Worm (Caenorhabditis elegans) whole organism, mixed stage, embryonic: ENCODE results near the gene W01H2.2.

ENCODE experiments used
- ces-1 ChIP-seq: fragments of 150-350 bp; optimal IDR thresholded peaks from 2 replicates; lab custom pipeline; 2014; ENCODE audit warnings: missing biosample characterization, missing genetic modification reagents, missing genetic modification characterization
- elt-3 ChIP-seq: fragments of 150-350 bp; optimal IDR thresholded peaks from 2 replicates; lab custom pipeline; 2014; ENCODE audit warnings: missing biosample characterization, missing genetic modification characterization
- snpc-4 ChIP-seq: fragments of 150-350 bp; optimal IDR thresholded peaks from 2 replicates; lab custom pipeline; 2014; ENCODE audit warnings: missing biosample characterization, missing genetic modification characterization
- unc-39 ChIP-seq: fragments of 150-350 bp; optimal IDR thresholded peaks from 2 replicates; lab custom pipeline; 2014; ENCODE audit warnings: missing biosample characterization, missing genetic modification characterization

DNA sequence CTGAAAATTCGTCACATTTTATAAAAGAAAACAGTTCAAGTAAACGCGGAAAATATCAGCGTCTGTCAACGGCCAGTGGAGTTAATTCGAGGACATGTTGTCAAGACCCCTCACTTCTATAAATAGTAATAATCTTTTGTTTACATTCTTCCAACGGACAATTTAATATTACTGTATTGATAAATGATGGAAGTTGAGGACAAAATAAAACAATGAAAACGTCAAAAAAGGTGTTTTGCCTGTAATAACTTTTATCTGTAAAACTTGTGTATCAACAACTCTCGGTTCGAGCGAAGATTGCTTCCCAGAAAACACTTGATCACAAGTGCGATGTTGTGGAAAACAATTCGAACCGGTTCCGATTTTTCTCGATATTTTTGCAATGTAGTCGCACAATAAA lies 30.2 kb upstream of the W01H2.2 start:
- TF ChIP-seq snpc-4 = no peak
- TF ChIP-seq ces-1 (GFP tag; lab: Kevin White, UChicago) = no peak
- no peak for TF ChIP-seq elt-3 (tag; lab: Kevin White, UChicago)
- no peak for TF ChIP-seq unc-39 (tag; lab: Kevin White, UChicago)
